Fruit fly (Drosophila melanogaster): ENCODE measurements around the gene CG42713.

The CG42713 gene

dm6 chr2L:8891140-8891539 lies at the start of gene CG42713:
CG42713 (plus strand) TSS chr2L:8891440.
- TF ChIP-seq dan (GFP tag; IDR thresholded peaks at IDR 0.05) (no peak), CG16815 (GFP tag; optimal IDR thresholded peaks at IDR 0.05) (no peak), croc (GFP tag; conservative IDR thresholded peaks at IDR 0.05) (no peak), seq (GFP tag; IDR thresholded peaks at IDR 0.05) (no peak), esg (GFP tag; conservative IDR thresholded peaks at IDR 0.05) (no peak), ewg (GFP tag; optimal IDR thresholded peaks at IDR 0.05) (no peak), row (GFP tag; IDR thresholded peaks at IDR 0.05) (no peak), CG7963 (GFP tag; IDR thresholded peaks at IDR 0.05; ENCODE audit: partially characterized antibody) (no peak), dm (GFP tag; optimal IDR thresholded peaks at IDR 0.05) (no peak), scrt (GFP tag; optimal IDR thresholded peaks at IDR 0.05) (no peak), da (GFP tag; optimal IDR thresholded peaks at IDR 0.05) (no peak), CG31441 (GFP tag; IDR thresholded peaks at IDR 0.05) (no peak), CG8281 (tag; optimal IDR thresholded peaks at IDR 0.05) (no peak)

- TF ChIP-seq pan (optimal IDR thresholded peaks at IDR 0.05) (no peak), pan (GFP tag; optimal IDR thresholded peaks at IDR 0.05 in 1 of 2, IDR thresholded peaks at IDR 0.05 in 1 of 2) (peak in 1 of 2 experiments; percentile 12), Stat92E (GFP tag; optimal IDR thresholded peaks at IDR 0.05) (peak in 1 of 3 experiments; percentile 41), CG15479 (GFP tag; optimal IDR thresholded peaks at IDR 0.05) (peak; percentile 99), jing (GFP tag; optimal IDR thresholded peaks at IDR 0.05) (peak; percentile 17), lov (optimal IDR thresholded peaks at IDR 0.05) (no peak), lov (GFP tag; IDR thresholded peaks at IDR 0.05) (no peak), cad (GFP tag; optimal IDR thresholded peaks at IDR 0.05) (peak; percentile 77), pros (GFP tag; optimal IDR thresholded peaks at IDR 0.05) (peak; percentile 44), CG6654 (GFP tag; optimal IDR thresholded peaks at IDR 0.05) (no peak), tup (GFP tag; optimal IDR thresholded peaks at IDR 0.05) (no peak), dysf (GFP tag; IDR thresholded peaks at IDR 0.05) (no peak), Bteb2 (GFP tag; optimal IDR thresholded peaks at IDR 0.05) (no peak), Oli (tag; optimal IDR thresholded peaks at IDR 0.05) (no peak), cg (GFP tag; optimal IDR thresholded peaks at IDR 0.05) (peak; percentile 55), HLH54F (GFP tag; optimal IDR thresholded peaks at IDR 0.05) (no peak), ken (GFP tag; IDR thresholded peaks at IDR 0.05) (no peak), vfl (GFP tag; optimal IDR thresholded peaks at IDR 0.05) (peak; percentile 11), grn (GFP tag; optimal IDR thresholded peaks at IDR 0.05) (peak; percentile 67), tll (GFP tag; optimal IDR thresholded peaks at IDR 0.05) (peak in 1 of 2 experiments; percentile 92), D (optimal IDR thresholded peaks at IDR 0.05) (peak; percentile 88), D (GFP tag; optimal IDR thresholded peaks at IDR 0.05) (no peak), aop (GFP tag; IDR thresholded peaks at IDR 0.05) (no peak), CG4360 (GFP tag; IDR thresholded peaks at IDR 0.05) (peak; percentile 91), pita (GFP tag; optimal IDR thresholded peaks at IDR 0.05) (no peak), kni (GFP tag; optimal IDR thresholded peaks at IDR 0.05) (peak; percentile 62), CG4424 (GFP tag; optimal IDR thresholded peaks at IDR 0.05) (peak; percentile 4), p53 (GFP tag; optimal IDR thresholded peaks at IDR 0.05) (no peak), twi (tag; optimal IDR thresholded peaks at IDR 0.05) (peak; percentile 50)
These were observed 49.6 kb upstream of the CG42713 start for dm6 chr2L:8841490-8842261.

Measured in whole organism, embryonic.